Worm (Caenorhabditis elegans) whole organism, late embryonic: ENCODE results near the gene T26G10.3.

Experiments used
- K09A11.1 ChIP-seq: sonication (generic microtip); optimal IDR thresholded peaks from 2 replicates; lab custom pipeline; 2017; ENCODE audit warnings: antibody characterized with exemption, mild to moderate bottlenecking, missing genetic modification characterization, missing compliant biosample characterization; ENCODE audit not compliant: insufficient read depth
- ceh-6 ChIP-seq: fragments of 200-800 bp; sonication (Bioruptor generic); optimal IDR thresholded peaks from 2 replicates; lab custom pipeline; 2018; ENCODE audit warnings: mild to moderate bottlenecking, missing genetic modification characterization, missing compliant biosample characterization
- dve-1 ChIP-seq: sonication (generic microtip); optimal IDR thresholded peaks from 2 replicates; lab custom pipeline; 2017; ENCODE audit warnings: antibody characterized with exemption, mild to moderate bottlenecking, missing genetic modification characterization, missing compliant biosample characterization
- npax-4 ChIP-seq: sonication (generic microtip); optimal IDR thresholded peaks from 2 replicates; lab custom pipeline; 2016; ENCODE audit warnings: missing genetic modification characterization, missing compliant biosample characterization
- pha-4 ChIP-seq: fragments of 150-350 bp; optimal IDR thresholded peaks from 2 replicates; lab custom pipeline; 2018; ENCODE audit warnings: missing biosample characterization, missing genetic modification reagents, missing genetic modification characterization
- unc-86 ChIP-seq: sonication (generic microtip); optimal IDR thresholded peaks from 2 replicates; lab custom pipeline; 2016; ENCODE audit warnings: missing genetic modification characterization, missing compliant biosample characterization

DNA sequence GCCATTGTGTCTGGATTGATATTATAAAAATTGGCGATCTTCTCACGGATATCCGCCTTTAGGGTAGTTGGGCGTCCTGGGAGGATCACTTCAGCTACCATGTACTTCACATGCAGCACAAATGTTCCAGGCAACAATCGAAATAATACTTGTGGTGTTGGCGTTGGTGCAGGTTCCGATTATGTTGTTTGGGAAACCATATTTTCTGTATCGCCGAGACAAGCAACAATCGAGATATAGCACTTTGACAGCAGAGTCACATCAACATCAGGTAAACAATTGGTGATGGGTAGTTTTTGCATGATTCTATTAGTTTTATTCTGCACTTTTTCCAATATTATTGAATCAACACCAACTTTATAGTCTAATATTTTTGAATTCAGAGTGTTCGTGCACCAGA is at the start of gene T26G10.3:
- TF ChIP-seq ceh-6, result no peak
- TF ChIP-seq K09A11.1 (tag; lab: Kevin White, UChicago), result no peak
- TF ChIP-seq dve-1 (tag; lab: Kevin White, UChicago), result no peak
- TF ChIP-seq unc-86 (tag; lab: Kevin White, UChicago), result no peak
- TF ChIP-seq npax-4 (tag; lab: Kevin White, UChicago), result no peak
- TF ChIP-seq pha-4, result no peak
